Worm (Caenorhabditis elegans): Measurements from ENCODE around the gene C28H8.3.

DNA sequence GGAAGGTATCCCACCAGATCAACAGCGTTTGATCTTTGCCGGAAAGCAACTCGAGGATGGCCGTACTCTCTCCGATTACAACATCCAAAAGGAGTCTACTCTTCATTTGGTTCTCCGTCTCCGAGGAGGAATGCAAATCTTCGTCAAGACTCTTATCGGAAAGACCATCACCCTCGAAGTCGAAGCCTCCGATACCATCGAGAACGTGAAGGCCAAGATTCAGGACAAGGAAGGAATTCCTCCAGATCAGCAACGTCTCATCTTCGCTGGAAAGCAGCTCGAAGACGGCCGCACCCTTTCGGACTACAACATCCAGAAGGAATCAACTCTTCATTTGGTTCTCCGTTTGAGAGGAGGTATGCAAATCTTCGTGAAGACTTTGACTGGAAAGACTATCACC lies 33.6 kb downstream of the C28H8.3 start:
- TF ChIP-seq him-1 (tag; optimal IDR thresholded peaks at IDR 0.05) (no peak), W03F9.2 (tag; optimal IDR thresholded peaks at IDR 0.05) (no peak)
